Fruit fly (Drosophila melanogaster) whole organism, embryonic: Measurements from ENCODE around the gene RPA1.
A peak's percentile ranks its signal among the peaks of the same experiment; 100 is the strongest.

Experiments used
- Aef1 ChIP-seq: fragments of 200-800 bp; sonication (Bioruptor generic); IDR thresholded peaks from 3 replicates; pipeline ENCODE4 v1.3.6; 2022; ENCODE audit warnings: missing biosample characterization, missing genetic modification characterization
- Antp ChIP-seq: fragments of 200-800 bp; sonication (Bioruptor generic); optimal IDR thresholded peaks from 3 replicates; lab custom pipeline; 2016; ENCODE audit warnings: missing biosample characterization, missing genetic modification characterization
- B-H2 ChIP-seq: fragments of 200-800 bp; sonication (Bioruptor generic); optimal IDR thresholded peaks from 2 replicates; lab custom pipeline; 2018; ENCODE audit warnings: missing biosample characterization, mild to moderate bottlenecking, missing genetic modification characterization
- Bgb ChIP-seq: fragments of 200-800 bp; sonication (Bioruptor generic); IDR thresholded peaks from 2 replicates; pipeline ENCODE4 v1.3.6; 2022; ENCODE audit warnings: missing biosample characterization, missing genetic modification characterization; ENCODE audit not compliant: partially characterized antibody
- Bteb2 ChIP-seq: fragments of 200-800 bp; sonication (Bioruptor generic); optimal IDR thresholded peaks from 2 replicates; lab custom pipeline; 2016; ENCODE audit warnings: missing biosample characterization, missing genetic modification characterization
- CG10147 ChIP-seq: fragments of 200-800 bp; sonication (Bioruptor generic); optimal IDR thresholded peaks from 2 replicates; lab custom pipeline; 2019; ENCODE audit warnings: missing biosample characterization, mild to moderate bottlenecking, missing genetic modification characterization, moderate library complexity
- CG1024 ChIP-seq: fragments of 200-800 bp; sonication (Bioruptor generic); IDR thresholded peaks from 2 replicates; pipeline ENCODE4 v1.3.6; 2022; ENCODE audit warnings: missing biosample characterization, missing genetic modification characterization
- CG13894 ChIP-seq: fragments of 200-800 bp; sonication (Bioruptor generic); optimal IDR thresholded peaks from 3 replicates; lab custom pipeline; 2018; ENCODE audit warnings: missing biosample characterization, mild to moderate bottlenecking, missing genetic modification characterization, moderate library complexity
- CG14441 ChIP-seq: fragments of 200-800 bp; sonication (Bioruptor generic); IDR thresholded peaks from 2 replicates; pipeline ENCODE4 v1.3.6; 2022; ENCODE audit warnings: missing biosample characterization, missing genetic modification characterization
- CG15011 ChIP-seq: fragments of 200-800 bp; sonication (Bioruptor generic); optimal IDR thresholded peaks from 3 replicates; lab custom pipeline; 2018; ENCODE audit warnings: missing biosample characterization, mild to moderate bottlenecking, missing genetic modification characterization
- CG1529 ChIP-seq: fragments of 200-800 bp; sonication (Bioruptor generic); optimal IDR thresholded peaks from 3 replicates; lab custom pipeline; 2018; ENCODE audit warnings: missing biosample characterization, missing genetic modification characterization
- CG18262 ChIP-seq: fragments of 200-800 bp; optimal IDR thresholded peaks from 3 replicates; lab custom pipeline; 2019; ENCODE audit warnings: missing biosample characterization, mild to moderate bottlenecking, missing genetic modification characterization, moderate library complexity
- CG18476 ChIP-seq: fragments of 200-800 bp; sonication (Bioruptor generic); optimal IDR thresholded peaks from 2 replicates; lab custom pipeline; 2016; ENCODE audit warnings: missing biosample characterization, mild to moderate bottlenecking, missing genetic modification characterization
- CG31365 ChIP-seq: fragments of 200-800 bp; sonication (Bioruptor generic); optimal IDR thresholded peaks from 2 replicates; lab custom pipeline; 2018; ENCODE audit warnings: missing biosample characterization, mild to moderate bottlenecking, missing genetic modification characterization
- CG3847 ChIP-seq: fragments of 200-800 bp; sonication (Bioruptor generic); IDR thresholded peaks from 2 replicates; pipeline ENCODE4 v1.3.6; 2022; ENCODE audit warnings: missing biosample characterization, missing genetic modification characterization
- CG4282 ChIP-seq: fragments of 200-800 bp; sonication (Bioruptor generic); optimal IDR thresholded peaks from 2 replicates; lab custom pipeline; 2016; ENCODE audit warnings: missing biosample characterization, missing genetic modification characterization
- CG6654 ChIP-seq: fragments of 200-800 bp; sonication (Bioruptor generic); optimal IDR thresholded peaks from 2 replicates; lab custom pipeline; 2017; ENCODE audit warnings: missing biosample characterization, mild to moderate bottlenecking, missing genetic modification characterization
- CG6765 ChIP-seq: fragments of 200-800 bp; sonication (Bioruptor generic); optimal IDR thresholded peaks from 3 replicates; lab custom pipeline; 2017; ENCODE audit warnings: missing biosample characterization, mild to moderate bottlenecking, missing genetic modification characterization
- CG7271 ChIP-seq: fragments of 200-800 bp; sonication (Bioruptor generic); optimal IDR thresholded peaks from 2 replicates; lab custom pipeline; 2018; ENCODE audit warnings: missing biosample characterization, mild to moderate bottlenecking, missing genetic modification characterization, moderate library complexity
- CG7928 ChIP-seq: fragments of 200-800 bp; sonication (Bioruptor generic); optimal IDR thresholded peaks from 2 replicates; lab custom pipeline; 2017; ENCODE audit warnings: missing biosample characterization, mild to moderate bottlenecking, missing genetic modification characterization
- CG8765 ChIP-seq: fragments of 200-800 bp; sonication (Bioruptor generic); IDR thresholded peaks from 2 replicates; pipeline ENCODE4 v1.3.6; 2022; ENCODE audit warnings: missing biosample characterization, missing genetic modification characterization
- CG9817 ChIP-seq: fragments of 200-800 bp; sonication (Bioruptor generic); optimal IDR thresholded peaks from 2 replicates; lab custom pipeline; 2018; ENCODE audit warnings: missing biosample characterization, mild to moderate bottlenecking, missing genetic modification characterization, moderate library complexity
- D19A ChIP-seq: fragments of 200-800 bp; optimal IDR thresholded peaks from 3 replicates; lab custom pipeline; 2019; ENCODE audit warnings: missing biosample characterization, mild to moderate bottlenecking, missing genetic modification characterization, moderate library complexity
- Dbx ChIP-seq: fragments of 200-800 bp; sonication (Bioruptor generic); IDR thresholded peaks from 3 replicates; pipeline ENCODE4 v1.3.6; 2022; ENCODE audit warnings: missing biosample characterization, missing genetic modification characterization
- Mad ChIP-seq: fragments of 200-800 bp; sonication (Bioruptor generic); optimal IDR thresholded peaks from 2 replicates; lab custom pipeline; 2016; ENCODE audit warnings: missing biosample characterization, missing genetic modification characterization
- Meics ChIP-seq: fragments of 200-800 bp; sonication (Bioruptor generic); optimal IDR thresholded peaks from 2 replicates; lab custom pipeline; 2017; ENCODE audit warnings: missing biosample characterization, mild to moderate bottlenecking, missing genetic modification characterization
- Mes4 ChIP-seq: fragments of 200-800 bp; sonication (Bioruptor generic); optimal IDR thresholded peaks from 2 replicates; lab custom pipeline; 2016; ENCODE audit warnings: missing biosample characterization, missing genetic modification characterization
- Nf-YC ChIP-seq: fragments of 200-800 bp; optimal IDR thresholded peaks from 3 replicates; lab custom pipeline; 2019; ENCODE audit warnings: missing biosample characterization, mild to moderate bottlenecking, missing genetic modification characterization, moderate library complexity
- Oaz ChIP-seq: fragments of 200-800 bp; sonication (Bioruptor generic); IDR thresholded peaks from 2 replicates; pipeline ENCODE4 v1.3.6; 2022; ENCODE audit warnings: missing biosample characterization, missing genetic modification characterization
- Rfx ChIP-seq: fragments of 200-800 bp; sonication (Bioruptor generic); IDR thresholded peaks from 2 replicates; pipeline ENCODE4 v1.3.6; 2022; ENCODE audit warnings: missing biosample characterization, missing genetic modification characterization
- al ChIP-seq: fragments of 200-800 bp; sonication (Bioruptor generic); IDR thresholded peaks from 2 replicates; pipeline ENCODE4 v1.3.6; 2022; ENCODE audit warnings: missing biosample characterization, missing genetic modification characterization
- ash1 ChIP-seq: fragments of 200-800 bp; sonication (Bioruptor generic); optimal IDR thresholded peaks from 2 replicates; lab custom pipeline; 2018; ENCODE audit warnings: missing biosample characterization, mild to moderate bottlenecking, missing genetic modification characterization
- bcd ChIP-seq: fragments of 200-800 bp; sonication (Bioruptor generic); optimal IDR thresholded peaks from 2 replicates; lab custom pipeline; 2017; ENCODE audit warnings: missing biosample characterization, mild to moderate bottlenecking, missing genetic modification characterization
- dm ChIP-seq: fragments of 200-800 bp; sonication (Bioruptor generic); optimal IDR thresholded peaks from 3 replicates; lab custom pipeline; 2016; ENCODE audit warnings: missing biosample characterization, missing genetic modification characterization
- dpn ChIP-seq, 2 experiments: fragments of 200-800 bp; sonication (Bioruptor generic); optimal IDR thresholded peaks; 3 replicates each; lab custom pipeline; 2016; ENCODE audit warnings: missing biosample characterization in 2 of 2, missing genetic modification characterization in 2 of 2
- fru ChIP-seq: fragments of >200 bp; optimal IDR thresholded peaks from 2 replicates; lab custom pipeline; 2017
- gfzf ChIP-seq: fragments of 200-800 bp; sonication (Bioruptor generic); optimal IDR thresholded peaks from 2 replicates; lab custom pipeline; 2016; ENCODE audit warnings: missing biosample characterization, mild to moderate bottlenecking, missing genetic modification characterization, moderate library complexity
- gro ChIP-seq: fragments of 200-800 bp; sonication (Bioruptor generic); optimal IDR thresholded peaks from 2 replicates; lab custom pipeline; 2016; ENCODE audit warnings: missing biosample characterization, missing genetic modification characterization
- ind ChIP-seq: fragments of 200-800 bp; sonication (Bioruptor generic); optimal IDR thresholded peaks from 3 replicates; lab custom pipeline; 2016; ENCODE audit warnings: missing biosample characterization, missing genetic modification characterization
- inv ChIP-seq: fragments of 200-800 bp; sonication (Bioruptor generic); IDR thresholded peaks from 2 replicates; pipeline ENCODE4 v1.3.6; 2022; ENCODE audit warnings: missing biosample characterization, missing genetic modification characterization; ENCODE audit not compliant: partially characterized antibody
- jumu ChIP-seq: fragments of 200-800 bp; sonication (Bioruptor generic); optimal IDR thresholded peaks from 3 replicates; lab custom pipeline; 2016; ENCODE audit warnings: missing biosample characterization, missing genetic modification characterization
- nau ChIP-seq: fragments of 200-800 bp; sonication (Bioruptor generic); optimal IDR thresholded peaks from 3 replicates; lab custom pipeline; 2017; ENCODE audit warnings: missing biosample characterization, mild to moderate bottlenecking, missing genetic modification characterization, missing genetic modification reagents
- onecut ChIP-seq: fragments of 200-800 bp; sonication (Bioruptor generic); IDR thresholded peaks from 2 replicates; pipeline ENCODE4 v1.3.6; 2022; ENCODE audit warnings: missing biosample characterization, missing genetic modification characterization
- pfk ChIP-seq: fragments of 200-800 bp; sonication (Bioruptor generic); optimal IDR thresholded peaks from 2 replicates; lab custom pipeline; 2018; ENCODE audit warnings: missing biosample characterization, mild to moderate bottlenecking, missing genetic modification characterization, moderate library complexity
- pho ChIP-seq: fragments of 200-800 bp; sonication (Bioruptor generic); optimal IDR thresholded peaks from 2 replicates; lab custom pipeline; 2016; ENCODE audit warnings: missing biosample characterization, missing genetic modification characterization
- pzg ChIP-seq: fragments of 200-800 bp; sonication (Bioruptor generic); optimal IDR thresholded peaks from 3 replicates; lab custom pipeline; 2018; ENCODE audit warnings: missing biosample characterization, mild to moderate bottlenecking, missing genetic modification characterization, moderate library complexity
- schlank ChIP-seq: fragments of 200-800 bp; sonication (Bioruptor generic); optimal IDR thresholded peaks from 2 replicates; lab custom pipeline; 2018; ENCODE audit warnings: missing biosample characterization, mild to moderate bottlenecking, missing genetic modification characterization
- slou ChIP-seq: fragments of 200-800 bp; sonication (Bioruptor generic); optimal IDR thresholded peaks from 3 replicates; lab custom pipeline; 2016; ENCODE audit warnings: missing biosample characterization, missing genetic modification characterization
- tin ChIP-seq: fragments of 200-800 bp; sonication (Bioruptor generic); optimal IDR thresholded peaks from 3 replicates; lab custom pipeline; 2016; ENCODE audit warnings: missing biosample characterization, missing genetic modification characterization
- vnd ChIP-seq: fragments of 200-800 bp; sonication (Bioruptor generic); IDR thresholded peaks from 3 replicates; pipeline ENCODE4 v1.3.6; 2022; ENCODE audit warnings: missing biosample characterization, missing genetic modification characterization; ENCODE audit not compliant: partially characterized antibody
- wor ChIP-seq: fragments of 200-800 bp; sonication (Bioruptor generic); IDR thresholded peaks from 2 replicates; pipeline ENCODE4 v1.3.6; 2022; ENCODE audit warnings: missing biosample characterization, missing genetic modification characterization
- zen ChIP-seq: fragments of 200-800 bp; sonication (Bioruptor generic); optimal IDR thresholded peaks from 3 replicates; lab custom pipeline; 2018; ENCODE audit warnings: missing biosample characterization, mild to moderate bottlenecking, missing genetic modification characterization, moderate library complexity

RPA1 gene

dm6 chr3R:8243720-8244119 lies 20.5 kb downstream of the RPA1 start, which contains the start of the genes CG9636, CG18749 and CG33722 (continued):
- TF ChIP-seq CG9817 (tag; lab: Kevin White, UChicago) (peak; percentile 76), dpn (GFP tag; optimal IDR thresholded peaks at IDR 0.05; lab: Kevin White, UChicago) (peak; percentile 46 to 72), ind (GFP tag; lab: Kevin White, UChicago) (peak; percentile 71), pfk (GFP tag; lab: Kevin White, UChicago) (no peak), schlank (no peak), CG13894 (peak; percentile 81), CG15011 (peak; percentile 2), CG7928 (GFP tag; lab: Kevin White, UChicago) (no peak), Rfx (GFP tag; lab: Robert Waterston, UW) (peak; percentile 71), inv (GFP tag; lab: Robert Waterston, UW) (peak; percentile 92), tin (GFP tag; lab: Kevin White, UChicago) (peak; percentile 82), CG31365 (peak; percentile 50), Mes4 (GFP tag; lab: Kevin White, UChicago) (no peak), CG7271 (tag; lab: Kevin White, UChicago) (peak; percentile 61), Bteb2 (GFP tag; lab: Kevin White, UChicago) (peak; percentile 13), wor (GFP tag; lab: Robert Waterston, UW) (no peak), pzg (GFP tag; lab: Kevin White, UChicago) (peak; percentile 61), Antp (GFP tag; lab: Kevin White, UChicago) (peak; percentile 24), ash1 (GFP tag; lab: Kevin White, UChicago) (no peak), CG18476 (peak; percentile 55), slou (GFP tag; lab: Kevin White, UChicago) (peak; percentile 27), Oaz (no peak), al (GFP tag; lab: Robert Waterston, UW) (peak; percentile 48; the same call in 1 of the 2 replicates), Mad (GFP tag; lab: Kevin White, UChicago) (peak; percentile 59), CG10147 (GFP tag; lab: Kevin White, UChicago) (peak; percentile 62), Bgb (GFP tag; lab: Robert Waterston, UW) (peak; percentile 93), bcd (peak; percentile 52), nau (GFP tag; lab: Kevin White, UChicago) (peak; percentile 50), CG6654 (no peak), Dbx (GFP tag; lab: Robert Waterston, UW) (peak; percentile 75; the same call in 2 of the 3 replicates), Aef1 (peak; percentile 61; the same call in 2 of the 3 replicates), dm (peak; percentile 30), pho (GFP tag; lab: Kevin White, UChicago) (peak; percentile 45), D19A (tag; lab: Kevin White, UChicago) (peak; percentile 69), CG6765 (GFP tag; lab: Kevin White, UChicago) (no peak), Nf-YC (peak; percentile 74), CG1024 (peak; percentile 18; the same call in 1 of the 2 replicates), CG18262 (peak; percentile 76), fru (lab: Kevin White, UChicago) (no peak), Meics (peak; percentile 60), CG4282 (no peak), zen (peak; percentile 70), B-H2 (GFP tag; lab: Kevin White, UChicago) (peak; percentile 71), jumu (GFP tag; lab: Kevin White, UChicago) (no peak), CG1529 (GFP tag; lab: Kevin White, UChicago) (peak; percentile 35), CG14441 (GFP tag; lab: Robert Waterston, UW) (peak; percentile 68), gro (GFP tag; lab: Kevin White, UChicago) (no peak), onecut (GFP tag; lab: Robert Waterston, UW) (peak; percentile 96), CG3847 (GFP tag; lab: Robert Waterston, UW) (peak; percentile 63), vnd (GFP tag; lab: Robert Waterston, UW) (peak; percentile 95), gfzf (GFP tag; lab: Kevin White, UChicago) (no peak), CG8765 (GFP tag; lab: Robert Waterston, UW) (no peak)
